Fruit fly (Drosophila melanogaster) whole organism, adult: Measurements from ENCODE around the gene CG43245.
A peak's percentile ranks its signal among the peaks of the same experiment; 100 is the strongest.

Experiments
- CG11617 ChIP-seq: fragments of 200-800 bp; sonication (Bioruptor generic); optimal IDR thresholded peaks from 2 replicates; lab custom pipeline; 2017; ENCODE audit warnings: mild to moderate bottlenecking, missing biosample characterization, missing genetic modification reagents, missing genetic modification characterization
- CG12768 ChIP-seq: fragments of 200-800 bp; sonication (Bioruptor generic); optimal IDR thresholded peaks from 2 replicates; lab custom pipeline; 2017; ENCODE audit warnings: missing biosample characterization, missing genetic modification characterization, mild to moderate bottlenecking, moderate library complexity, missing genetic modification reagents
- CG14711 ChIP-seq: fragments of 200-800 bp; sonication (Bioruptor generic); optimal IDR thresholded peaks from 2 replicates; lab custom pipeline; 2018; ENCODE audit warnings: missing biosample characterization, mild to moderate bottlenecking, missing genetic modification characterization, moderate library complexity
- CG1620 ChIP-seq: fragments of 200-800 bp; sonication (Bioruptor generic); optimal IDR thresholded peaks from 2 replicates; lab custom pipeline; 2016; ENCODE audit warnings: missing biosample characterization, missing genetic modification characterization
- CG33017 ChIP-seq: fragments of 200-800 bp; sonication (Bioruptor generic); optimal IDR thresholded peaks from 2 replicates; lab custom pipeline; 2018; ENCODE audit warnings: missing biosample characterization, mild to moderate bottlenecking, missing genetic modification characterization, moderate library complexity
- CG5204 ChIP-seq: fragments of 200-800 bp; sonication (Bioruptor generic); optimal IDR thresholded peaks from 2 replicates; lab custom pipeline; 2016; ENCODE audit warnings: missing biosample characterization, missing genetic modification characterization
- CG7045 ChIP-seq: fragments of 200-800 bp; sonication (Bioruptor generic); optimal IDR thresholded peaks from 2 replicates; lab custom pipeline; 2017; ENCODE audit warnings: missing biosample characterization, mild to moderate bottlenecking, missing genetic modification characterization
- CG7101 ChIP-seq: fragments of 200-800 bp; sonication (Bioruptor generic); optimal IDR thresholded peaks from 2 replicates; lab custom pipeline; 2018; ENCODE audit warnings: missing biosample characterization, mild to moderate bottlenecking, missing genetic modification characterization, moderate library complexity
- Clk ChIP-seq: fragments of 200-800 bp; sonication (Bioruptor generic); optimal IDR thresholded peaks from 2 replicates; lab custom pipeline; 2017; ENCODE audit warnings: missing biosample characterization, missing genetic modification characterization
- Crg-1 ChIP-seq: fragments of 200-800 bp; sonication (Bioruptor generic); optimal IDR thresholded peaks from 2 replicates; lab custom pipeline; 2016; ENCODE audit warnings: missing biosample characterization, missing genetic modification characterization
- Hr96 ChIP-seq: fragments of 200-800 bp; sonication (Bioruptor generic); optimal IDR thresholded peaks from 2 replicates; lab custom pipeline; 2016; ENCODE audit warnings: missing biosample characterization, missing genetic modification characterization
- Mnt ChIP-seq: fragments of 200-800 bp; sonication (Bioruptor generic); optimal IDR thresholded peaks from 2 replicates; lab custom pipeline; 2016; ENCODE audit warnings: missing biosample characterization, mild to moderate bottlenecking, missing genetic modification characterization
- bab1 ChIP-seq: fragments of 200-800 bp; sonication (Bioruptor generic); optimal IDR thresholded peaks from 3 replicates; lab custom pipeline; 2019; ENCODE audit warnings: missing biosample characterization, mild to moderate bottlenecking, missing genetic modification characterization, moderate library complexity
- cic ChIP-seq: fragments of 200-800 bp; sonication (Bioruptor generic); optimal IDR thresholded peaks from 2 replicates; lab custom pipeline; 2017; ENCODE audit warnings: missing biosample characterization, mild to moderate bottlenecking, missing genetic modification characterization, moderate library complexity
- cnc ChIP-seq, 2 experiments: fragments of >200 bp; optimal IDR thresholded peaks; 2 replicates each; lab custom pipeline; 2017
- kay ChIP-seq: fragments of 200-800 bp; sonication (Bioruptor generic); peaks from one replicate; lab custom pipeline; 2016; ENCODE audit warnings: missing biosample characterization, missing genetic modification characterization, borderline replicate concordance
- ovo ChIP-seq: fragments of 200-800 bp; sonication (Bioruptor generic); optimal IDR thresholded peaks from 2 replicates; lab custom pipeline; 2016; ENCODE audit warnings: missing biosample characterization, missing genetic modification characterization
- pad ChIP-seq: fragments of 200-800 bp; sonication (Bioruptor generic); optimal IDR thresholded peaks from 3 replicates; lab custom pipeline; 2017; ENCODE audit warnings: missing biosample characterization, missing genetic modification characterization, mild to moderate bottlenecking, moderate library complexity, missing genetic modification reagents
- tj ChIP-seq: fragments of 200-800 bp; sonication (Bioruptor generic); optimal IDR thresholded peaks from 3 replicates; lab custom pipeline; 2017; ENCODE audit warnings: missing biosample characterization, mild to moderate bottlenecking, missing genetic modification characterization, moderate library complexity
- toe ChIP-seq: fragments of 200-800 bp; sonication (Bioruptor generic); optimal IDR thresholded peaks from 2 replicates; lab custom pipeline; 2016; ENCODE audit warnings: missing biosample characterization, missing genetic modification characterization

CG43245 gene

DNA sequence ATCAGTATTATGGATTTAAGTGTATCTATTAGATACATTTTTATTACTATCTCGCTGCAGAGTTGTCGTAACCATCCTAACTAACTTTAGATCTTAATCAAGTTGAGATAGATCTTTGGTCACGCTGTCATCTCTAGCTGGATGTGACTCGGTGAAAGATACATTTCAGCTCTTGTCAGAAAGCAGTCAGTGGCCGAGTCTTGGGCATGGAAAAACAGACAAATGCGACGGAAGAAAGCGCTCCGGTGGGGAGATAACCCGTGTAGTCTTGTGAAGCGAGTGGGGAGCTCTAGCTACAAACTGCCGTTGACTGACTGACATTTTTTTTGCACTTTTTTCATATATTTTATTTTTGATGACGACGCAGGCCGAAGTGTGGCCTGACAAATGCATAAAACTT, 21.5 kb downstream of the CG43245 start:
- TF ChIP-seq CG14711 (tag; lab: Kevin White, UChicago), result no peak
- no peak for TF ChIP-seq cnc (optimal IDR thresholded peaks at IDR 0.05; lab: Kevin White, UChicago)
- TF ChIP-seq kay (GFP tag; lab: Kevin White, UChicago), result no peak
- TF ChIP-seq tj (GFP tag; lab: Kevin White, UChicago), result peak; percentile 65
- no peak for TF ChIP-seq CG5204 (GFP tag; lab: Kevin White, UChicago)
- TF ChIP-seq cic (GFP tag; lab: Kevin White, UChicago), result no peak
- TF ChIP-seq CG11617 (GFP tag; lab: Kevin White, UChicago), result no peak
- TF ChIP-seq CG1620, result no peak

DNA sequence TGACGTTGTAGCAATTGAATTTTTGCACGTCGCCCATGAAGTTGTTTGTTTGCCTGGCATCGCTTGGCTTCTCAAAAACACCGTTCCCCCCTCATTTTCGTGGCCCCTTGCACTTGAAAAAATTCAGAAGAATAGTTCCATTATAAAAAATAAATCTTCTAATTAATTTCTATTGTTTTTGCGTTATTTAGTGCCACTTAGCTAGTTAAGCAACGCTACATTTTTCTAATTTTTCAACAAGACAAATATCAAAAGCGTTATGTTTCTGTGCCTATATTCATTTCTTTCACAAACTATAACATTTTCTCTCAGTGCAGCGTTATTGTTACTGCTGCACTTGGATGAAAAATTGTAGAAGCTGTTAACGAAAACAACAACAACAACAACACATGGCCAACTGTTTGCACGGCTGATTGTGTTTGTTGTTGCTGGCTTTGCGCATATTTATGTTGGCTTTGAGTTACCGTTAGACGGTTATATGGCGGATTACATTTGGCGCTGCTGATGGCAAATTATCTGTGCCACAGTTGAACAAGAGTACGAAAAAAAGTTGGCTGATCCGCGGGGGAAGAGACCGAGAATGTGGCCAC, 22.3 kb downstream of the CG43245 start:
- TF ChIP-seq pad (GFP tag; lab: Kevin White, UChicago) (no peak), Crg-1 (no peak), CG5204 (GFP tag; lab: Kevin White, UChicago) (no peak), bab1 (no peak), CG1620 (no peak), kay (GFP tag; lab: Kevin White, UChicago) (no peak), CG7045 (GFP tag; lab: Kevin White, UChicago) (no peak), toe (GFP tag; lab: Kevin White, UChicago) (no peak), CG33017 (tag; lab: Kevin White, UChicago) (no peak), CG7101 (tag; lab: Kevin White, UChicago) (no peak), cic (GFP tag; lab: Kevin White, UChicago) (no peak), Clk (no peak), CG11617 (GFP tag; lab: Kevin White, UChicago) (no peak), tj (GFP tag; lab: Kevin White, UChicago) (no peak)

DNA sequence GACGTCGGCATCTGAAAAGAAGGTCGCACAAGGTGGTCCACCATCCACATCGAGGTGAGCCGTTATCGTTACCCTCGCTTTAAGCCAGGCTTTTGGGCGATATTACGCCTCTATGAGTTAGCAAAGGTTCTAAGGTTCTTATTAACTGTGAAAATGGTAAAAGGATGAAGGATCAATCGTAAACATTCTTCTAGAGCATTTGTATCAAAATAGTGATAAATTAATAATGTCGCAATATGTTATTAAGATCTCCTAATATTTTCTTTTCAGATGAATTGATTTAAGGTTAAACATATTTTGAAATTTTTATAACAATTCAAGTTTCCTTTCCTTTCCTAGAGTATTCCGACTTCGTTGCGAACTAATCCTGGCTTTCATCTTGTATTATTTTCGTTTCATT, 24.2 kb downstream of the CG43245 start:
- TF ChIP-seq ovo (GFP tag; lab: Kevin White, UChicago) (no peak), CG11617 (GFP tag; lab: Kevin White, UChicago) (no peak), kay (GFP tag; lab: Kevin White, UChicago) (no peak), CG14711 (tag; lab: Kevin White, UChicago) (no peak), CG5204 (GFP tag; lab: Kevin White, UChicago) (no peak), CG33017 (tag; lab: Kevin White, UChicago) (no peak), CG1620 (no peak), Crg-1 (no peak)

DNA sequence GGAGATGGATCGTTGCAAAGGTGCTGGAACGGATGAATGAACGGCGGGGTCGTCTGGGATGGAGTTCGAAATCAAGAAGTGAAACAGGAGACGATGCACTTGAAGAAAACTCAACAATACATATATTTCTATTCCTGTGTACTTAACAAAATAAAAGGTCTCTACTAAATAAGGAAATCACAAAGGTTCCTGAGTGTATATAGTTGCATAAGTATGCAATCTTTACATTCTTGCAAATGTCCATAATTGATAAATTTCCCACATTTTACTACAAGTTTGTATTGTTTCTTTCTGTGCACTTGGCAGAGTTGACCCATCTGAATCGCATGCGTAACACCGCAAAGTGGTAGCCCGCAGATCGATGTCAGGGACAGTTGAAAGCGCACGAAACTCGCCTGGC, 28.3 kb downstream of the CG43245 start:
- TF ChIP-seq CG7101 (tag; lab: Kevin White, UChicago) (no peak), CG5204 (GFP tag; lab: Kevin White, UChicago) (no peak), CG14711 (tag; lab: Kevin White, UChicago) (no peak), Clk (no peak), Mnt (no peak), ovo (GFP tag; lab: Kevin White, UChicago) (no peak), bab1 (no peak), cnc (optimal IDR thresholded peaks at IDR 0.05; lab: Kevin White, UChicago) (no peak), Crg-1 (no peak)

DNA sequence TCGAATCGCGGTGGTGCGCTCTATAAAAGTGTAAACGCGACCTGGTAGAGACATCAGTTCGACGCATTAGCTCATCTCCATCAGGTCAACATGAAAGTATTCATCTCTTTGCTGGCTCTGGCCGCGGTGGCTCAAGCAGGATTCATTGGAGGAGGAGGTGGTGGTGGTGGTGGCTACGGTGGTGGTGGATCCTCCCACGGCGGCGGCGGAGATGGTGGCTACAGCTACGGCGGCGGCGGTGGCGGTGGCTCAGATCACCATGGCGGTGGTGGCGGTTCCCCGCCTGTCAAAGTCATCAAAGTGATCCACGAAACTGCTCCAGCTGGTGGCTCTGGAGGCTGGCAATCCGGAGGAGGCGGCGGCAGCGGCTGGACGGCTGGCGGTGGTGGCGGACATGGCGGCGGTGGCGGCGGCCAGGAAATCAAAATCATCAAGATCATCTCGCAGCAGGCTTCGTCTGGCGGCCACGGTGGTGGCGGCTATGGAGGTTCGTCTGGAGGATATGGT, 29.5 kb downstream of the CG43245 start, which contains the start of gene CG12523:
CG12523 (plus strand) TSS at position 51 of the 507 bp plus-strand sequence.
- no peak for TF ChIP-seq Mnt
- TF ChIP-seq CG12768 (GFP tag; lab: Kevin White, UChicago), result no peak
- no peak for TF ChIP-seq CG14711 (tag; lab: Kevin White, UChicago)
- TF ChIP-seq CG5204 (GFP tag; lab: Kevin White, UChicago), result no peak
- TF ChIP-seq CG1620, result no peak
- TF ChIP-seq Hr96 (GFP tag; lab: Kevin White, UChicago), result no peak
- no peak for TF ChIP-seq CG33017 (tag; lab: Kevin White, UChicago)
- TF ChIP-seq Crg-1, result no peak
- TF ChIP-seq ovo (GFP tag; lab: Kevin White, UChicago), result no peak
- TF ChIP-seq CG11617 (GFP tag; lab: Kevin White, UChicago), result no peak

DNA sequence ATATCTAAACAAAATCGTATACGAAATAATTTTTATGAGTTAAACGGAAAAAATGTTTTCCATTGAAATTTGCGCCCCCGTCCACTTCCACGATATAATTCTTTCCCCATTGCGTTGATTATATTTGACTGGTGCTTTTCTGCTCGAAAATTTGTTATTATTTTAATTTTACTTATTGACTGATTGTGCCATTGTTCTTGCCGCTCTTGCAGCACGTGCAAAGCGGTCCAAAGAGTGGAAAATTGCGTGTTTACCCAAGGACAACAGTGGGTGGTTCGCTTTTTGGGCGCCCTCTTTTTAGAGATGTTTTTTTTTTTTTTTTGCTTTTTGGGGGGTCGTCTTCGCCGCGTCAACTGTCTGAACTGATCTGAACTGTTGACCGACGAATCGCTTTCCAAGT, 31.4 kb downstream of the CG43245 start:
- TF ChIP-seq kay (GFP tag; lab: Kevin White, UChicago) (no peak), CG11617 (GFP tag; lab: Kevin White, UChicago) (no peak), cic (GFP tag; lab: Kevin White, UChicago) (no peak), Mnt (no peak), cnc (optimal IDR thresholded peaks at IDR 0.05; lab: Kevin White, UChicago) (no peak), pad (GFP tag; lab: Kevin White, UChicago) (no peak), CG33017 (tag; lab: Kevin White, UChicago) (no peak), CG1620 (no peak), Crg-1 (no peak), CG12768 (GFP tag; lab: Kevin White, UChicago) (no peak), Clk (no peak), CG7101 (tag; lab: Kevin White, UChicago) (no peak), Hr96 (GFP tag; lab: Kevin White, UChicago) (no peak), CG5204 (GFP tag; lab: Kevin White, UChicago) (no peak), ovo (GFP tag; lab: Kevin White, UChicago) (no peak), bab1 (no peak)

DNA sequence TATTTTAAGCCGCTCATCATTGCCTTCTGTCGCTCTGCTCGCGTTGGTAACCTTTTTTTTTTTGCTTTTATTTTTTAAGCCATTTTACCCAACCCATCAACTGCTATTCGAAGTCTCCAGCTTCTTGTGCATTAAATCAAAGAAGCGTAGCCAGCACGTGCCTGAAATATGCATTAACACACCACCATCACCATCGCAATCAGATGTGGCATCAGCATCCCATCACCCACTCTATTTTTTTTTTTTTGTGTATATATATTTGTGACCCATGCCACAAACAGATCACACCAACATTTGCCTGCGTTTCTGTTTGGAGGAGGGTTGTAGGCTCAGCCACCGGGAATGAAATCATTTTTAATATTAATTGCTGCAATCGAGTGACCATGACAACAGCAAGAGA, 37.3 kb downstream of the CG43245 start:
- TF ChIP-seq CG14711 (tag; lab: Kevin White, UChicago), result no peak
- no peak for TF ChIP-seq cic (GFP tag; lab: Kevin White, UChicago)
- no peak for TF ChIP-seq cnc (optimal IDR thresholded peaks at IDR 0.05; lab: Kevin White, UChicago)
- TF ChIP-seq Crg-1, result no peak
- TF ChIP-seq Mnt, result no peak
- TF ChIP-seq toe (GFP tag; lab: Kevin White, UChicago), result no peak
- TF ChIP-seq CG1620, result no peak
- no peak for TF ChIP-seq pad (GFP tag; lab: Kevin White, UChicago)
- no peak for TF ChIP-seq tj (GFP tag; lab: Kevin White, UChicago)
- TF ChIP-seq CG12768 (GFP tag; lab: Kevin White, UChicago), result no peak
- TF ChIP-seq CG7045 (GFP tag; lab: Kevin White, UChicago), result no peak
- no peak for TF ChIP-seq CG5204 (GFP tag; lab: Kevin White, UChicago)
- no peak for TF ChIP-seq kay (GFP tag; lab: Kevin White, UChicago)
- TF ChIP-seq bab1, result no peak
- no peak for TF ChIP-seq ovo (GFP tag; lab: Kevin White, UChicago)
- TF ChIP-seq Clk, result no peak
